Fruit fly (Drosophila melanogaster): Measurements from ENCODE around the gene Pax.

The Pax gene

dm6 chr2L:19424307-19424902, 2.0 kb downstream of the Pax start:
- TF ChIP-seq CG9948 (tag; optimal IDR thresholded peaks at IDR 0.05), result no peak
- no peak for TF ChIP-seq CG4496 (GFP tag; IDR thresholded peaks at IDR 0.05)
- no peak for TF ChIP-seq Pif1A (GFP tag; optimal IDR thresholded peaks at IDR 0.05)
- TF ChIP-seq CG17806 (tag; optimal IDR thresholded peaks at IDR 0.05), result no peak
- TF ChIP-seq CG10348 (GFP tag; IDR thresholded peaks at IDR 0.05), result no peak
- TF ChIP-seq EcR (GFP tag; optimal IDR thresholded peaks at IDR 0.05), result peak; percentile 41
- TF ChIP-seq Ets98B (GFP tag; IDR thresholded peaks at IDR 0.05), result no peak
- TF ChIP-seq CG8301 (tag; optimal IDR thresholded peaks at IDR 0.05), result peak; percentile 19
- no peak for TF ChIP-seq D1 (tag; optimal IDR thresholded peaks at IDR 0.05)
- TF ChIP-seq rn (GFP tag; IDR thresholded peaks at IDR 0.05), result no peak
- 0 out of 3 replicates have a peak, but pooled peaks have one; percentile 57 for TF ChIP-seq fd96Ca (GFP tag; IDR thresholded peaks at IDR 0.05)
- TF ChIP-seq gl (tag; optimal IDR thresholded peaks at IDR 0.05), result no peak

DNA sequence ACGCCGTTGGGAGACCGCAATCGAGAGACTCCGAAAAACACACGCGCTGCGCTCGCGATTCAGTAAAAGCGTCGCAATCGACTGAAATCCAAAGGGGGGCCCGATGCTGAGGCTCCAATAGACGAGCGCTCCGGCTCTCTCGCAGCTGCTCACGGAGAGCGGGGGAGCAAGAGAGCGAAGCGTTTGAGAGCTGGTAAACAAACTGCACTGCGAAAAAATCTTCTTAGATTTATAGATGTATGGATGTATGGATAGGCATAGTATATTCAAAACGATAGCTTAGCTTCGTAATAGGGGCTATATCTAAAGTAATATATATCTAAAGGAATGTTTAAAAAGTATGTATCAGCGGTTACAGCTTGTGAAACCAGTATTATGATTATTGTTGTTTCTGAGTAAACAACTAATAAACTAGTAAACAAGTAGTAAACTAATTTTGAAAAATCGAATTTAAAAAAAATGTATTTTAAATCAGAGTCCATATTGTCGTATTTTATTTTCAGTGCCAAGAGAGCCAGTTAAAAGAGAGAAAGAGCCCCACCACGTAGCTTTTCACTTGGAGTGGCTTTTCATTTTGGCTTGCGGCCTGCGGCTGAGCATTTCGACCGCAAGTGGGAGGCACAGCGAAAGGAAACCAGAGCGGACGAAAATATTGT, 2.8 kb downstream of the Pax start, which contains the start of the genes Alp12 and CG13085:
Gene Alp12 (plus strand): TSS at position 584 of the 656 bp plus-strand sequence.
Gene CG13085 (plus strand): TSS at position 584 of the 656 bp plus-strand sequence.
- TF ChIP-seq gl (tag; optimal IDR thresholded peaks at IDR 0.05), result peak; percentile 75
- peak; percentile 93 for TF ChIP-seq CG17806 (tag; optimal IDR thresholded peaks at IDR 0.05)
- TF ChIP-seq CG9948 (tag; optimal IDR thresholded peaks at IDR 0.05), result peak; percentile 97
- peak; percentile 97 for TF ChIP-seq CG32121 (GFP tag; IDR thresholded peaks at IDR 0.05)
- TF ChIP-seq Snoo (tag; optimal IDR thresholded peaks at IDR 0.05), result peak; percentile 93
- peak; percentile 93 for TF ChIP-seq CG34367 (tag; optimal IDR thresholded peaks at IDR 0.05)
- peak; percentile 91 for TF ChIP-seq rn (GFP tag; IDR thresholded peaks at IDR 0.05)
- TF ChIP-seq CG15710 (tag; optimal IDR thresholded peaks at IDR 0.05), result peak; percentile 94
- peak; percentile 92 for TF ChIP-seq CG10348 (GFP tag; IDR thresholded peaks at IDR 0.05)
- peak; percentile 74 for TF ChIP-seq CG13204 (GFP tag; optimal IDR thresholded peaks at IDR 0.05)
- peak; percentile 95 for TF ChIP-seq Pif1B (GFP tag; optimal IDR thresholded peaks at IDR 0.05)
- TF ChIP-seq CG4496 (GFP tag; IDR thresholded peaks at IDR 0.05), result peak; percentile 96
- TF ChIP-seq EcR (GFP tag; optimal IDR thresholded peaks at IDR 0.05), result peak; percentile 18
- TF ChIP-seq CG12605 (GFP tag; IDR thresholded peaks at IDR 0.05), result peak; percentile 87
- peak; percentile 89 for TF ChIP-seq D1 (tag; optimal IDR thresholded peaks at IDR 0.05)
- TF ChIP-seq CG8301 (tag; optimal IDR thresholded peaks at IDR 0.05), result peak; percentile 99
- peak; percentile 79 for TF ChIP-seq fd96Ca (GFP tag; IDR thresholded peaks at IDR 0.05)
- peak; percentile 96 for TF ChIP-seq Pif1A (GFP tag; optimal IDR thresholded peaks at IDR 0.05)
- TF ChIP-seq Ets98B (GFP tag; IDR thresholded peaks at IDR 0.05), result peak; percentile 95
- peak; percentile 100 for TF ChIP-seq CG14655 (GFP tag; optimal IDR thresholded peaks at IDR 0.05)
- peak; percentile 95 for TF ChIP-seq CG8159 (tag; optimal IDR thresholded peaks at IDR 0.05)

DNA sequence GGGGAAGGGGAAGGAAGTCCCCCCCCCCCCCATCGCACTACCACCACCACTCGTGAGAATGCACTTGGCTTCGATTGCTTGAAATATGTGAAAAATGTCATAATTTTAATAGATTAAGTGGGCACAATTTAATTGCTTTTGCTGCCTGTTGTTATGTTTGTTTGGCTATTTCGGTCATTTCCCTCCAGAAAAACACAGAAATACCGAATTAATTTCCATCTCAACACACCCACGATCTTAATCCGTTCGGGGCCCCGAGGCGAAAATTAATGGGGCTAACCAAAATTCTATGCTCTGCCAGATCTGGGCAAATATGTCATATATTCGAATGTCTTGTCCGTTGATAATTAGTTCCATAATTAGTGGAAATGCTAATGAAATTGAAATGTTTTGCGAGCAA, 3.8 kb downstream of the Pax start:
- TF ChIP-seq CG9948 (tag; optimal IDR thresholded peaks at IDR 0.05) (no peak), Snoo (tag; optimal IDR thresholded peaks at IDR 0.05) (no peak), Pif1A (GFP tag; optimal IDR thresholded peaks at IDR 0.05) (no peak), CG10348 (GFP tag; IDR thresholded peaks at IDR 0.05) (no peak), Pif1B (GFP tag; optimal IDR thresholded peaks at IDR 0.05) (no peak), CG8301 (tag; optimal IDR thresholded peaks at IDR 0.05) (no peak), D1 (tag; optimal IDR thresholded peaks at IDR 0.05) (no peak), CG17806 (tag; optimal IDR thresholded peaks at IDR 0.05) (no peak), gl (tag; optimal IDR thresholded peaks at IDR 0.05) (no peak), EcR (GFP tag; optimal IDR thresholded peaks at IDR 0.05) (no peak), CG14655 (GFP tag; optimal IDR thresholded peaks at IDR 0.05) (no peak), CG32121 (GFP tag; IDR thresholded peaks at IDR 0.05) (no peak), CG12605 (GFP tag; IDR thresholded peaks at IDR 0.05) (no peak), CG8159 (tag; optimal IDR thresholded peaks at IDR 0.05) (no peak), rn (GFP tag; IDR thresholded peaks at IDR 0.05) (no peak), CG13204 (GFP tag; optimal IDR thresholded peaks at IDR 0.05) (no peak), CG15710 (tag; optimal IDR thresholded peaks at IDR 0.05) (no peak), fd96Ca (GFP tag; IDR thresholded peaks at IDR 0.05) (no peak)

DNA sequence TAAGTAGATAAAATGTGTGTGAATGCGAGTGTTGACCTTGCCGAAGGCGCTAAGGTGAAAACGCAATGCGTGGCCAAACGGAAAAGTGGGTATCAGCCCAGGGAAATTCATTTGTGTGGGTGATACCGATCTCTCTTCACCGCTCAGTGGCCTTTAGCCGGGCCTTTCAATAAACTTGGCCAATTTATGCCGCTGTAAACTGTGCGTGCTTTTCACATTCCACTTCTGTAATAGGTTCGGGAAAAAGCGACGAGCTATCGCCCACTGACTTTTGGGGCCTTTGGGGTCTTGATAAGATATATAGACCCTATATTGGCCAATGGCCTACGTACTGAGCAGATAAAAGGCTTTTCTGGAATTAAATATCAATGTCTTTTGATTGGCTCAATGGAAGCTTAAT, 4.8 kb downstream of the Pax start:
- no peak for TF ChIP-seq CG13204 (GFP tag; optimal IDR thresholded peaks at IDR 0.05)
- no peak for TF ChIP-seq CG34367 (tag; optimal IDR thresholded peaks at IDR 0.05)
- TF ChIP-seq CG32121 (GFP tag; IDR thresholded peaks at IDR 0.05), result no peak
- TF ChIP-seq EcR (GFP tag; optimal IDR thresholded peaks at IDR 0.05), result no peak
- no peak for TF ChIP-seq gl (tag; optimal IDR thresholded peaks at IDR 0.05)
- TF ChIP-seq CG17806 (tag; optimal IDR thresholded peaks at IDR 0.05), result no peak
- TF ChIP-seq CG15710 (tag; optimal IDR thresholded peaks at IDR 0.05), result no peak
- no peak for TF ChIP-seq CG8159 (tag; optimal IDR thresholded peaks at IDR 0.05)
- no peak for TF ChIP-seq CG4496 (GFP tag; IDR thresholded peaks at IDR 0.05)
- no peak for TF ChIP-seq CG14655 (GFP tag; optimal IDR thresholded peaks at IDR 0.05)
- no peak for TF ChIP-seq fd96Ca (GFP tag; IDR thresholded peaks at IDR 0.05)
- no peak for TF ChIP-seq CG9948 (tag; optimal IDR thresholded peaks at IDR 0.05)
- no peak for TF ChIP-seq CG8301 (tag; optimal IDR thresholded peaks at IDR 0.05)
- TF ChIP-seq rn (GFP tag; IDR thresholded peaks at IDR 0.05), result no peak

- no peak for TF ChIP-seq CG9948 (tag; optimal IDR thresholded peaks at IDR 0.05)
- TF ChIP-seq EcR (GFP tag; optimal IDR thresholded peaks at IDR 0.05), result no peak
- TF ChIP-seq CG4496 (GFP tag; IDR thresholded peaks at IDR 0.05), result no peak
- no peak for TF ChIP-seq CG17806 (tag; optimal IDR thresholded peaks at IDR 0.05)
Measured at dm6 chr2L:19418872-19419271, 7.5 kb downstream of the Pax start, which contains the start of gene lectin-37Db. TSS of gene lectin-37Db (plus strand) at chr2L:19419075.
